Fruit fly (Drosophila melanogaster): ENCODE data around the gene Pglym78.

DNA sequence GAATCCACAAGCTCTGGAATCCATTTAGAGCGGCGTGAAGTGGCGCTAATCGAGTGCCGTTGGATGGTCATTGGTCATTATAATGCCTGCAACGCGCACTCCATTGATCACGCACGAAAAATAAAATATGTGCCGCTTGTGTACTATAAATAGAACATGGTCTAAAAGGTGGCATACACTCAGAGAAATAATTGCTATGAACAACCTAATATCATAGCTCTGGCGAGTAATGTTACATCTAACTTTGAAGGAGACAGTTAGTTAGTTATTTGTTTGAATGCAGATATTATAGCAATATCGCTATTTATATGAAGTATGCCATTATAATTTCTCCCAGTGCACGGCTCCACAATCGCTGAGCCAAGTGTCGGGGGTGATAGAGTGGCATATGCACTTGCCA, 42.9 kb downstream of the Pglym78 start:
- TF ChIP-seq CG8478 (optimal IDR thresholded peaks at IDR 0.05) (no peak), pan (optimal IDR thresholded peaks at IDR 0.05) (no peak), usp (GFP tag; optimal IDR thresholded peaks at IDR 0.05) (no peak), EcR (GFP tag; optimal IDR thresholded peaks at IDR 0.05) (no peak), psq (optimal IDR thresholded peaks at IDR 0.05) (no peak)
